Fruit fly (Drosophila melanogaster) whole organism, embryonic: ENCODE data around the gene CG44405.

Experiments used
- Abd-B ChIP-seq: fragments of 200-800 bp; sonication (Bioruptor generic); optimal IDR thresholded peaks from 2 replicates; lab custom pipeline; 2018; ENCODE audit warnings: missing biosample characterization, mild to moderate bottlenecking, missing genetic modification characterization, moderate library complexity
- CG10209 ChIP-seq: fragments of 200-800 bp; sonication (Bioruptor generic); optimal IDR thresholded peaks from 3 replicates; lab custom pipeline; 2017; ENCODE audit warnings: missing biosample characterization, mild to moderate bottlenecking, missing genetic modification characterization, missing genetic modification reagents
- CG10431 ChIP-seq: fragments of 200-800 bp; sonication (Bioruptor generic); optimal IDR thresholded peaks from 3 replicates; lab custom pipeline; 2018; ENCODE audit warnings: missing biosample characterization, mild to moderate bottlenecking, missing genetic modification characterization
- CG10462 ChIP-seq: fragments of 200-800 bp; sonication (Bioruptor generic); optimal IDR thresholded peaks from 2 replicates; lab custom pipeline; 2016; ENCODE audit warnings: missing biosample characterization, missing genetic modification characterization
- CG10979 ChIP-seq: fragments of 200-800 bp; sonication (Bioruptor generic); optimal IDR thresholded peaks from 2 replicates; lab custom pipeline; 2018; ENCODE audit warnings: missing biosample characterization, mild to moderate bottlenecking, missing genetic modification characterization, moderate library complexity
- CG1233 ChIP-seq: fragments of 200-800 bp; sonication (Bioruptor generic); optimal IDR thresholded peaks from 4 replicates; lab custom pipeline; 2018; ENCODE audit warnings: missing biosample characterization, mild to moderate bottlenecking, missing genetic modification characterization
- CG12744 ChIP-seq: fragments of 200-800 bp; sonication (Bioruptor generic); optimal IDR thresholded peaks from 2 replicates; lab custom pipeline; 2016; ENCODE audit warnings: missing biosample characterization, missing genetic modification characterization
- CG14710 ChIP-seq: fragments of 200-800 bp; sonication (Bioruptor generic); optimal IDR thresholded peaks from 3 replicates; lab custom pipeline; 2019; ENCODE audit warnings: missing biosample characterization, mild to moderate bottlenecking, missing genetic modification characterization, moderate library complexity
- CG14860 ChIP-seq: fragments of 200-800 bp; sonication (Bioruptor generic); IDR thresholded peaks from 3 replicates; pipeline ENCODE4 v1.3.6; 2022; ENCODE audit warnings: missing biosample characterization, missing genetic modification characterization; ENCODE audit not compliant: partially characterized antibody
- CG15269 ChIP-seq: fragments of 200-800 bp; sonication (Bioruptor generic); optimal IDR thresholded peaks from 2 replicates; lab custom pipeline; 2018; ENCODE audit warnings: missing biosample characterization, mild to moderate bottlenecking, missing genetic modification characterization, moderate library complexity
- CG1647 ChIP-seq: fragments of 200-800 bp; sonication (Bioruptor generic); optimal IDR thresholded peaks from 3 replicates; lab custom pipeline; 2016; ENCODE audit warnings: missing biosample characterization, missing genetic modification characterization
- CG2678 ChIP-seq: fragments of 200-800 bp; sonication (Bioruptor generic); optimal IDR thresholded peaks from 3 replicates; lab custom pipeline; 2019; ENCODE audit warnings: missing biosample characterization, mild to moderate bottlenecking, missing genetic modification characterization, moderate library complexity
- CG30020 ChIP-seq: fragments of 200-800 bp; optimal IDR thresholded peaks from 2 replicates; lab custom pipeline; 2019; ENCODE audit warnings: missing biosample characterization, mild to moderate bottlenecking, missing genetic modification characterization, moderate library complexity
- CG31365 ChIP-seq: fragments of 200-800 bp; sonication (Bioruptor generic); optimal IDR thresholded peaks from 2 replicates; lab custom pipeline; 2018; ENCODE audit warnings: missing biosample characterization, mild to moderate bottlenecking, missing genetic modification characterization
- CG32767 ChIP-seq: fragments of 200-800 bp; sonication (Bioruptor generic); IDR thresholded peaks from 2 replicates; pipeline ENCODE4 v1.3.6; 2022; ENCODE audit warnings: missing biosample characterization, missing genetic modification characterization
- CG3847 ChIP-seq: fragments of 200-800 bp; sonication (Bioruptor generic); IDR thresholded peaks from 2 replicates; pipeline ENCODE4 v1.3.6; 2022; ENCODE audit warnings: missing biosample characterization, missing genetic modification characterization
- CG4328 ChIP-seq: fragments of 200-800 bp; sonication (Bioruptor generic); optimal IDR thresholded peaks from 3 replicates; lab custom pipeline; 2017; ENCODE audit warnings: missing biosample characterization, missing genetic modification reagents, missing genetic modification characterization
- CG6813 ChIP-seq: fragments of 200-800 bp; sonication (Bioruptor generic); optimal IDR thresholded peaks from 2 replicates; lab custom pipeline; 2017; ENCODE audit warnings: missing biosample characterization, missing genetic modification characterization, mild to moderate bottlenecking, moderate library complexity, missing genetic modification reagents
- CG7372 ChIP-seq: fragments of 200-800 bp; sonication (Bioruptor generic); IDR thresholded peaks from 2 replicates; pipeline ENCODE4 v1.3.6; 2022; ENCODE audit warnings: missing biosample characterization, missing genetic modification characterization
- CG7928 ChIP-seq: fragments of 200-800 bp; sonication (Bioruptor generic); optimal IDR thresholded peaks from 2 replicates; lab custom pipeline; 2017; ENCODE audit warnings: missing biosample characterization, mild to moderate bottlenecking, missing genetic modification characterization
- CG9609 ChIP-seq: fragments of 200-800 bp; sonication (Bioruptor generic); optimal IDR thresholded peaks from 3 replicates; lab custom pipeline; 2016; ENCODE audit warnings: missing biosample characterization, missing genetic modification characterization
- CG9797 ChIP-seq: fragments of 200-800 bp; sonication (Bioruptor generic); optimal IDR thresholded peaks from 3 replicates; lab custom pipeline; 2018; ENCODE audit warnings: missing biosample characterization, mild to moderate bottlenecking, missing genetic modification characterization
- D ChIP-seq, 2 experiments: fragments of 200-800 bp in 1 of 2; fragments of >200 bp in 1 of 2; sonication (Bioruptor generic) in 1 of 2; optimal IDR thresholded peaks; 2 replicates in 1 of 2; 3 replicates in 1 of 2; lab custom pipeline; 2017; ENCODE audit warnings: mild to moderate bottlenecking in 1 of 2, missing biosample characterization in 1 of 2, missing genetic modification characterization in 1 of 2, missing genetic modification reagents in 1 of 2
- Doc3 ChIP-seq: fragments of 200-800 bp; sonication (Bioruptor generic); IDR thresholded peaks from 3 replicates; pipeline ENCODE4 v1.3.6; 2022; ENCODE audit warnings: missing biosample characterization, missing genetic modification characterization; ENCODE audit not compliant: partially characterized antibody
- Fer1 ChIP-seq: fragments of 200-800 bp; sonication (Bioruptor generic); optimal IDR thresholded peaks from 2 replicates; lab custom pipeline; 2017; ENCODE audit warnings: missing biosample characterization, mild to moderate bottlenecking, missing genetic modification characterization
- Fer3 ChIP-seq: fragments of 200-800 bp; sonication (Bioruptor generic); optimal IDR thresholded peaks from 2 replicates; lab custom pipeline; 2018; ENCODE audit warnings: missing biosample characterization, mild to moderate bottlenecking, missing genetic modification characterization, moderate library complexity
- HmgZ ChIP-seq: fragments of 200-800 bp; sonication (Bioruptor generic); optimal IDR thresholded peaks from 2 replicates; lab custom pipeline; 2018; ENCODE audit warnings: missing biosample characterization, mild to moderate bottlenecking, missing genetic modification characterization
- Jarid2 ChIP-seq: fragments of 200-800 bp; sonication (Bioruptor generic); optimal IDR thresholded peaks from 3 replicates; lab custom pipeline; 2017; ENCODE audit warnings: mild to moderate bottlenecking, missing biosample characterization, missing genetic modification reagents, missing genetic modification characterization
- Lhr ChIP-seq: fragments of 200-800 bp; sonication (Bioruptor generic); optimal IDR thresholded peaks from 3 replicates; lab custom pipeline; 2017; ENCODE audit warnings: mild to moderate bottlenecking, missing biosample characterization, missing genetic modification reagents, missing genetic modification characterization
- Six4 ChIP-seq: fragments of 200-800 bp; sonication (Bioruptor generic); optimal IDR thresholded peaks from 2 replicates; lab custom pipeline; 2016; ENCODE audit warnings: missing biosample characterization, missing genetic modification characterization
- Usf ChIP-seq: fragments of 200-800 bp; sonication (Bioruptor generic); optimal IDR thresholded peaks from 2 replicates; lab custom pipeline; 2017; ENCODE audit warnings: missing genotype, missing biosample characterization, missing genetic modification characterization
- Xrp1 ChIP-seq: fragments of 200-800 bp; sonication (Bioruptor generic); IDR thresholded peaks from 2 replicates; pipeline ENCODE4 v1.3.6; 2022; ENCODE audit warnings: missing biosample characterization, missing genetic modification characterization
- ac ChIP-seq: fragments of 200-800 bp; sonication (Bioruptor generic); optimal IDR thresholded peaks from 3 replicates; lab custom pipeline; 2017; ENCODE audit warnings: missing biosample characterization, mild to moderate bottlenecking, missing genetic modification characterization
- bbx ChIP-seq: fragments of 200-800 bp; sonication (Bioruptor generic); IDR thresholded peaks from 2 replicates; pipeline ENCODE4 v1.3.6; 2022; ENCODE audit warnings: missing biosample characterization, missing genetic modification characterization; ENCODE audit not compliant: partially characterized antibody
- btn ChIP-seq: fragments of 200-800 bp; sonication (Bioruptor generic); optimal IDR thresholded peaks from 2 replicates; lab custom pipeline; 2016; ENCODE audit warnings: missing biosample characterization, missing genetic modification characterization
- cas ChIP-seq: fragments of 200-800 bp; sonication (Bioruptor generic); IDR thresholded peaks from 2 replicates; pipeline ENCODE4 v1.3.6; 2022; ENCODE audit warnings: missing biosample characterization, missing genetic modification characterization
- dmrt99B ChIP-seq: fragments of 200-800 bp; sonication (Bioruptor generic); optimal IDR thresholded peaks from 2 replicates; lab custom pipeline; 2018; ENCODE audit warnings: missing biosample characterization, mild to moderate bottlenecking, missing genetic modification characterization, moderate library complexity
- kni ChIP-seq: fragments of 200-800 bp; sonication (Bioruptor generic); optimal IDR thresholded peaks from 3 replicates; lab custom pipeline; 2017; ENCODE audit warnings: mild to moderate bottlenecking, missing biosample characterization, missing genetic modification reagents, missing genetic modification characterization
- lola ChIP-seq, 3 experiments: fragments of >200 bp in 2 of 3; fragments of 200-800 bp in 1 of 3; sonication (Bioruptor generic) in 1 of 3; optimal IDR thresholded peaks; 2 replicates each; lab custom pipeline; 2017 to 2019; ENCODE audit warnings: missing biosample characterization in 3 of 3, missing genetic modification characterization in 3 of 3, mild to moderate bottlenecking in 1 of 3, moderate library complexity in 1 of 3
- scrt ChIP-seq: fragments of 200-800 bp; sonication (Bioruptor generic); optimal IDR thresholded peaks from 2 replicates; lab custom pipeline; 2018; ENCODE audit warnings: missing biosample characterization, mild to moderate bottlenecking, missing genetic modification characterization, moderate library complexity
- slou ChIP-seq: fragments of 200-800 bp; sonication (Bioruptor generic); optimal IDR thresholded peaks from 3 replicates; lab custom pipeline; 2016; ENCODE audit warnings: missing biosample characterization, missing genetic modification characterization
- sob ChIP-seq: fragments of 200-800 bp; sonication (Bioruptor generic); IDR thresholded peaks from 2 replicates; pipeline ENCODE4 v1.3.6; 2022; ENCODE audit warnings: missing biosample characterization, missing genetic modification characterization
- sqz ChIP-seq: fragments of 200-800 bp; sonication (Bioruptor generic); optimal IDR thresholded peaks from 3 replicates; lab custom pipeline; 2018; ENCODE audit warnings: missing biosample characterization, mild to moderate bottlenecking, missing genetic modification characterization
- stwl ChIP-seq: fragments of 200-800 bp; sonication (Bioruptor generic); optimal IDR thresholded peaks from 3 replicates; lab custom pipeline; 2018; ENCODE audit warnings: missing biosample characterization, mild to moderate bottlenecking, missing genetic modification characterization, moderate library complexity
- tgo ChIP-seq: fragments of 200-800 bp; sonication (Bioruptor generic); IDR thresholded peaks from 3 replicates; pipeline ENCODE4 v1.3.6; 2022; ENCODE audit warnings: missing biosample characterization, missing genetic modification characterization
- vfl ChIP-seq: fragments of 200-800 bp; sonication (Bioruptor generic); optimal IDR thresholded peaks from 2 replicates; lab custom pipeline; 2016; ENCODE audit warnings: missing biosample characterization, missing genetic modification characterization
- vvl ChIP-seq: fragments of 200-800 bp; sonication (Bioruptor generic); IDR thresholded peaks from 2 replicates; pipeline ENCODE4 v1.3.6; 2022; ENCODE audit warnings: missing biosample characterization, missing genetic modification characterization

CG44405 gene

DNA sequence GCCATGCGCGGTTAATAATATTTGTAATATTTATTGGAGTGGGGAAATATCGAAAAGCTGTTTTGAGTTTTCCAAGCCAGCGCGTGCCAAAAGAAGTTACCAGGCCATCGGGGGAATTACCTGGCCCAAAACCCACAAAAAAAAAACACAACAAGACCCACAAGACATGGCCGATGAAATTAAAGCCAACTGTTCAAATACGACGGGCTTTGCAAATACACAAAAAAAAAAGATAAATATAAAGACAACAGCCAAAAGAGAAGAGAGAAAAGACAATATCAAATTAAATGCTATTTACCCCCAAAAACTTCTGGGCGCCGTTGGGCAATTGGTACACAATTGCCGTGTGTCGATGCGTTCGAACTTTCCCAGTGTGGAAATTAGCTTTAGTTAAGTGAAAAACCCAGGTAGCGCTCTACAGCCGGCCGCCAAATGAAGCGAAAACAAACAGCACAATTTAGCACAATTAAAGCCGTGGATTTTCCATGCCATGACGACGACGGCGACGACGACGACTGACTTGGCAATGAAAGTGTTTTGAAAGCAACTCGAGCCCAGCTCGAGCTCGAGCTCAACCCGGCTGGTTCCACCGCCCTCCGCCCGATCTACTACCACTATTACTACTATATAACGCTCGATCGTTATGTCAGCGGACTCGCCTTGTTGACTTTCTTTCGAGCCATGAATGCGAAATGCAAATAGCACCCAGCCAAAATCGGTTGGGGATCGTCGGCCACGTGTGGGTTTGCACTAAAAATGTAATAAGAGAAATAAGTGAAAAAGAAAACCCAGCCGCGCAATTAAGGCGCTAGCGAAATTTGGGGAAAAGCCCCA, 24.1 kb downstream of the CG44405 start (continued):
- TF ChIP-seq CG10431 (GFP tag; lab: Kevin White, UChicago) (peak; percentile 64), Six4 (GFP tag; lab: Kevin White, UChicago) (peak; percentile 18), CG10979 (tag; lab: Kevin White, UChicago) (no peak), Doc3 (no peak), CG15269 (peak; percentile 43), CG32767 (GFP tag; lab: Robert Waterston, UW) (0 out of 2 replicates have a peak, but pooled peaks have one; percentile 12), kni (GFP tag; lab: Kevin White, UChicago) (peak; percentile 77), CG1233 (GFP tag; lab: Kevin White, UChicago) (peak; percentile 15), HmgZ (no peak), CG10462 (no peak), sob (GFP tag; lab: Robert Waterston, UW) (peak; percentile 38; the same call in 1 of the 2 replicates), CG10209 (GFP tag; lab: Kevin White, UChicago) (peak; percentile 20), tgo (GFP tag; lab: Robert Waterston, UW) (no peak), lola (GFP tag; optimal IDR thresholded peaks at IDR 0.05; lab: Kevin White, UChicago) (no peak), CG9609 (GFP tag; lab: Kevin White, UChicago) (no peak), vfl (GFP tag; lab: Kevin White, UChicago) (no peak), CG7928 (GFP tag; lab: Kevin White, UChicago) (no peak), Fer3 (tag; lab: Kevin White, UChicago) (peak; percentile 43), Usf (no peak), vvl (GFP tag; lab: Robert Waterston, UW) (peak; percentile 19; the same call in 1 of the 2 replicates), scrt (GFP tag; lab: Kevin White, UChicago) (peak; percentile 30), CG14860 (no peak), CG6813 (peak; percentile 60), bbx (GFP tag; lab: Robert Waterston, UW) (no peak), CG2678 (tag; lab: Kevin White, UChicago) (peak; percentile 64), CG30020 (no peak), dmrt99B (tag; lab: Kevin White, UChicago) (peak; percentile 37), CG1647 (GFP tag; lab: Kevin White, UChicago) (peak; percentile 37), CG4328 (peak; percentile 40), D (optimal IDR thresholded peaks at IDR 0.05; lab: Kevin White, UChicago) (no peak), D (GFP tag; optimal IDR thresholded peaks at IDR 0.05; lab: Kevin White, UChicago) (peak; percentile 4), Lhr (GFP tag; lab: Kevin White, UChicago) (peak; percentile 10), CG14710 (tag; lab: Kevin White, UChicago) (no peak), CG3847 (GFP tag; lab: Robert Waterston, UW) (peak; percentile 34; the same call in 1 of the 2 replicates), Xrp1 (GFP tag; lab: Robert Waterston, UW) (peak; percentile 35; the same call in 1 of the 2 replicates), sqz (GFP tag; lab: Kevin White, UChicago) (peak; percentile 53), CG12744 (GFP tag; lab: Kevin White, UChicago) (peak; percentile 34), CG7372 (GFP tag; lab: Robert Waterston, UW) (no peak), stwl (no peak), slou (no peak), CG9797 (GFP tag; lab: Kevin White, UChicago) (no peak), ac (GFP tag; lab: Kevin White, UChicago) (no peak), Abd-B (no peak), Fer1 (GFP tag; lab: Kevin White, UChicago) (peak; percentile 72), btn (GFP tag; lab: Kevin White, UChicago) (no peak), cas (no peak), Jarid2 (GFP tag; lab: Kevin White, UChicago) (peak; percentile 13), CG31365 (tag; lab: Kevin White, UChicago) (no peak)
